Worm (Caenorhabditis elegans): ENCODE data around the gene ash-2.
A peak's percentile ranks its signal among the peaks of the same experiment; 100 is the strongest.

ash-2 gene

ce11 chrII:11964847-11965246 lies 14.8 kb upstream of the ash-2 start:
- no peak for TF ChIP-seq unc-39 (tag; optimal IDR thresholded peaks at IDR 0.05)
- no peak for TF ChIP-seq elt-1 (tag; optimal IDR thresholded peaks at IDR 0.05; ENCODE audit: borderline replicate concordance, insufficient read depth)
- no peak for TF ChIP-seq nhr-237 (tag; optimal IDR thresholded peaks at IDR 0.05)
- no peak for TF ChIP-seq lin-13 (tag; optimal IDR thresholded peaks at IDR 0.05)
- no peak for TF ChIP-seq nhr-76 (tag; optimal IDR thresholded peaks at IDR 0.05)

DNA sequence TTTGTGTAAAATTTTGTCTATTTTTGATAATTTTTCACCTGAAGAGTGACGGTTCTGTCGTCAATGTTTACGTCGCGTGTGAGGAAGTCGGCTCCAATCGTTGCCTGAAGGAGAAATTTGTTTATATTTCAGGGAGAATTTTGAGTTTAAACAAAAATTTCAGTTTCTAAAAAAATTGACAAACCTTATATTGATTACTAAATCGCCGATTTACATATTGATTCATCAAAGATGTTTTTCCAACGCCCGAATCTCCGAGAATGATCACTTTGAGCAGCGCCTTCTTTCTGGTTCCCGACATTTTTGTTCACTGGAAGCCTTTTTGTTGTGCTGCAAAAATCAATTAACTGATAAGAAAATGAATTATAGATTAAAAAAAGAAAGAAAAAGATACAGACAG lies 13.0 kb upstream of the ash-2 start, which contains the start of gene rab-7:
TSS of gene rab-7 (minus strand) at position 330 of the 400 bp plus-strand sequence.
- TF ChIP-seq unc-39 (tag; optimal IDR thresholded peaks at IDR 0.05) (no peak), elt-1 (tag; optimal IDR thresholded peaks at IDR 0.05; ENCODE audit: borderline replicate concordance, insufficient read depth) (no peak), nhr-237 (tag; optimal IDR thresholded peaks at IDR 0.05) (no peak), ceh-39 (tag; optimal IDR thresholded peaks at IDR 0.05) (no peak), sptf-1 (tag; optimal IDR thresholded peaks at IDR 0.05) (no peak), cnd-1 (tag; optimal IDR thresholded peaks at IDR 0.05) (no peak), ceh-83 (GFP tag; optimal IDR thresholded peaks at IDR 0.05) (no peak), ham-2 (GFP tag; optimal IDR thresholded peaks at IDR 0.05) (no peak), nhr-76 (tag; optimal IDR thresholded peaks at IDR 0.05) (no peak), nhr-28 (tag; optimal IDR thresholded peaks at IDR 0.05) (no peak), unc-120 (tag; optimal IDR thresholded peaks at IDR 0.05; ENCODE audit: poor library complexity, severe bottlenecking) (no peak), lin-32 (GFP tag; optimal IDR thresholded peaks at IDR 0.05) (no peak)

DNA sequence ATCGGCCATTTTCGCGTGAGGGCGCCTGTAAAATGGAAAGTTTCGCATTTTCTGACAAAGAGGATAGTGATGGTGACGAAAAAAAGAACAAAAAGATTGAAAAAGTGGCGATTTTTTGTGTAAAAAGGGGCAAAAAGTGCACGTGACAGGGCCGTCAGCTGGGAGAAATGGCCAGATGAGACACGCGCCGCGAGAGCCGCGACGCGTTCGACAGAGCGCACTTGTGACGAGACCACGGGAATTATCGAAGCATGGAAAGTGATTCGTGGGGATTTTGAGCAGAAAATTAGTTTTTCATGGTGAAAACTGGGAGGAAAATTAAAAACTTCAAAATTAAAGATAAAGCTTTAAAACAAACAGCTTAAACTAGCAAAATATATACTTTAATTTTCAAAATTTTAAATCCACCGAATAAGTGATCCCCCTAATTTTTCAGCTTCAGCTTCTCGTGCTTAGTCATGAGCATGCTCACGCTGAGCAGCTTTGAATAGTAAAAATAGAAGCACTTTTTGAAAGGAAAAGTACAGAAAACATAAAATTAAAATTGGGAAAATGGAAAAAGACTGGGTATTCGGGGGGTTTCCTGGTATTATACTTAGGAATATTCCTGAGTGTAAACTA lies 12.0 kb upstream of the ash-2 start, which contains the start of gene W03C9.5:
TSS of gene W03C9.5 (minus strand) at position 38 of the 621 bp plus-strand sequence.
- no peak for TF ChIP-seq unc-39 (tag; optimal IDR thresholded peaks at IDR 0.05)
- TF ChIP-seq nhr-12 (tag; optimal IDR thresholded peaks at IDR 0.05) = no peak
- peak; percentile 89 for TF ChIP-seq pha-4 (tag; optimal IDR thresholded peaks at IDR 0.05)
- TF ChIP-seq nhr-76 (tag; optimal IDR thresholded peaks at IDR 0.05) = no peak
- TF ChIP-seq sem-2 (GFP tag; optimal IDR thresholded peaks at IDR 0.05) = peak; percentile 61
- TF ChIP-seq lin-32 (GFP tag; optimal IDR thresholded peaks at IDR 0.05) = peak; percentile 75
- peak; percentile 88 for TF ChIP-seq cnd-1 (tag; optimal IDR thresholded peaks at IDR 0.05)
- TF ChIP-seq ceh-43 (GFP tag; optimal IDR thresholded peaks at IDR 0.05) = no peak
- peak; percentile 88 for TF ChIP-seq mls-2 (tag; optimal IDR thresholded peaks at IDR 0.05)
- peak; percentile 88 for TF ChIP-seq unc-120 (tag; optimal IDR thresholded peaks at IDR 0.05; ENCODE audit: poor library complexity, severe bottlenecking)
- TF ChIP-seq unc-62 (GFP tag; optimal IDR thresholded peaks at IDR 0.05) = peak; percentile 68
- peak; percentile 96 for TF ChIP-seq nhr-237 (tag; optimal IDR thresholded peaks at IDR 0.05)
- no peak for TF ChIP-seq blmp-1 (tag; optimal IDR thresholded peaks at IDR 0.05)
- TF ChIP-seq bed-3 (GFP tag; optimal IDR thresholded peaks at IDR 0.05) = peak; percentile 49
- no peak for TF ChIP-seq mab-5 (tag; optimal IDR thresholded peaks at IDR 0.05)
- no peak for TF ChIP-seq snpc-4 (tag; optimal IDR thresholded peaks at IDR 0.05)
- TF ChIP-seq ham-2 (GFP tag; optimal IDR thresholded peaks at IDR 0.05) = peak; percentile 55
- TF ChIP-seq nhr-2 (tag; optimal IDR thresholded peaks at IDR 0.05) = no peak
- peak; percentile 57 for TF ChIP-seq tbx-8 (GFP tag; optimal IDR thresholded peaks at IDR 0.05)
- TF ChIP-seq zip-8 (tag; optimal IDR thresholded peaks at IDR 0.05) = no peak
- peak; percentile 87 for TF ChIP-seq drap-1 (GFP tag; optimal IDR thresholded peaks at IDR 0.05)
- TF ChIP-seq sptf-1 (tag; optimal IDR thresholded peaks at IDR 0.05) = peak; percentile 90
- peak; percentile 41 for TF ChIP-seq ztf-11 (tag; optimal IDR thresholded peaks at IDR 0.05)
- peak; percentile 76 for TF ChIP-seq M03D4.4 (tag; optimal IDR thresholded peaks at IDR 0.05)
- peak; percentile 83 for TF ChIP-seq hlh-1 (tag; optimal IDR thresholded peaks at IDR 0.05)
- TF ChIP-seq lin-13 (tag; optimal IDR thresholded peaks at IDR 0.05) = peak; percentile 96
- TF ChIP-seq nhr-28 (tag; optimal IDR thresholded peaks at IDR 0.05) = no peak
- peak; percentile 28 for TF ChIP-seq flh-1 (GFP tag; optimal IDR thresholded peaks at IDR 0.05)
- TF ChIP-seq ceh-83 (GFP tag; optimal IDR thresholded peaks at IDR 0.05) = peak; percentile 61
- no peak for TF ChIP-seq elt-1 (tag; optimal IDR thresholded peaks at IDR 0.05; ENCODE audit: borderline replicate concordance, insufficient read depth)
- peak; percentile 86 for TF ChIP-seq mep-1 (tag; optimal IDR thresholded peaks at IDR 0.05)
- TF ChIP-seq ceh-39 (tag; optimal IDR thresholded peaks at IDR 0.05) = peak; percentile 77
- peak; percentile 82 for TF ChIP-seq ces-1 (GFP tag; optimal IDR thresholded peaks at IDR 0.05)
- TF ChIP-seq lsy-2 (tag; optimal IDR thresholded peaks at IDR 0.05) = peak; percentile 85
- TF ChIP-seq elt-3 (tag; optimal IDR thresholded peaks at IDR 0.05) = no peak

All from whole organism, mixed stage, embryonic.